Fruit fly (Drosophila melanogaster) S2 (cell line): ENCODE measurements around the gene CG10005.
"Not testable (repeated sequence)": the region's sequence is repeated elsewhere in the genome, so short reads cannot be mapped to it uniquely, and the experiment has no call there.

Source experiments
- CG8478 ChIP-seq: fragments of >200 bp; optimal IDR thresholded peaks from 2 replicates; lab custom pipeline; 2018
- CTCF ChIP-seq, 2 experiments: fragments of >200 bp; optimal IDR thresholded peaks; 2 replicates each; lab custom pipeline; 2018

DNA sequence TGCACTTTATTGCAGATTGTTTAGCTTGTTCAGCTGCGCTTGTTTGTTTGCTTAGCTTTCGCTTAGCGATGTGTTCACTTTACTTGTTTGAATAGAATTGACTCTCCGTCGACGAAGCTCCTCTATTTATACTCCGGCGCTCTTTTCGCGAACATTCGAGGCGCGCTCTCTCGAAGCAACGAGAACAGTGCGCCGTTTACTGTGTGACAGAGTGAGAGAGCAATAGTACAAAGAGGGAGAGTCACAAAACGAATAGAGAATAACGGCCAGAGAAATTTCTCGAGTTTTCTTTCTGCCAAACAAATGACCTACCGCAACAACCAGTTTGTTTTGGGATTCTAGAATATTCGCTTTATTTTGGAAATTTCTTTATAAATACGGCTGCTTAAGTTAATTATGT lies 20.6 kb downstream of the CG10005 start, which contains the start of gene Hsp70Aa:
- TF ChIP-seq CG8478 (lab: Kevin White, UChicago); CTCF (optimal IDR thresholded peaks at IDR 0.05; lab: Kevin White, UChicago): not testable (repeated sequence)
